Worm (Caenorhabditis elegans) whole organism, L2 larva: ENCODE data around the gene W03A5.2.

Experiments used
- C34F6.9 ChIP-seq: fragments of 150-350 bp; optimal IDR thresholded peaks from 2 replicates; lab custom pipeline; 2014; ENCODE audit warnings: missing biosample characterization, missing genetic modification characterization
- F13H6.1 ChIP-seq: sonication (generic microtip); optimal IDR thresholded peaks from 2 replicates; lab custom pipeline; 2016; ENCODE audit warnings: missing genetic modification characterization, missing compliant biosample characterization
- R02D3.7 ChIP-seq: fragments of 150-350 bp; optimal IDR thresholded peaks from 2 replicates; lab custom pipeline; 2014; ENCODE audit warnings: missing biosample characterization, missing genetic modification characterization
- ZK546.5 ChIP-seq: sonication (generic microtip); optimal IDR thresholded peaks from 2 replicates; lab custom pipeline; 2017; ENCODE audit warnings: missing biosample characterization, missing genetic modification characterization
- alr-1 ChIP-seq: fragments of 150-350 bp; optimal IDR thresholded peaks from 2 replicates; lab custom pipeline; 2014; ENCODE audit warnings: missing biosample characterization, missing genetic modification characterization
- ama-1 ChIP-seq: fragments of 150-350 bp; optimal IDR thresholded peaks from 2 replicates; lab custom pipeline; 2018; ENCODE audit warnings: inconsistent platforms
- blmp-1 ChIP-seq: sonication (generic microtip); optimal IDR thresholded peaks from 2 replicates; lab custom pipeline; 2017; ENCODE audit warnings: missing genetic modification characterization, mild to moderate bottlenecking, missing compliant biosample characterization, antibody characterized with exemption, moderate library complexity; ENCODE audit not compliant: insufficient read depth
- ceh-16 ChIP-seq: fragments of 150-350 bp; optimal IDR thresholded peaks from 2 replicates; lab custom pipeline; 2014; ENCODE audit warnings: missing biosample characterization, missing genetic modification characterization
- ceh-82 ChIP-seq: fragments of 150-350 bp; optimal IDR thresholded peaks from 2 replicates; lab custom pipeline; 2014; ENCODE audit warnings: missing biosample characterization, missing genetic modification characterization
- crh-2 ChIP-seq: sonication (generic microtip); optimal IDR thresholded peaks from 2 replicates; lab custom pipeline; 2017; ENCODE audit warnings: missing biosample characterization, missing genetic modification characterization
- dmd-4 ChIP-seq: sonication (generic microtip); optimal IDR thresholded peaks from 2 replicates; lab custom pipeline; 2017; ENCODE audit warnings: missing biosample characterization, missing genetic modification characterization
- elt-1 ChIP-seq: fragments of 150-350 bp; optimal IDR thresholded peaks from 2 replicates; lab custom pipeline; 2014; ENCODE audit warnings: missing biosample characterization, missing genetic modification characterization
- elt-3 ChIP-seq: sonication (generic microtip); optimal IDR thresholded peaks from 2 replicates; lab custom pipeline; 2017; ENCODE audit warnings: missing biosample characterization, missing genetic modification characterization
- fos-1 ChIP-seq: fragments of 150-350 bp; optimal IDR thresholded peaks from 2 replicates; lab custom pipeline; 2014; ENCODE audit warnings: missing biosample characterization, missing genetic modification characterization
- gmeb-1 ChIP-seq: fragments of 150-350 bp; optimal IDR thresholded peaks from 2 replicates; lab custom pipeline; 2014; ENCODE audit warnings: missing biosample characterization, missing genetic modification characterization
- lin-11 ChIP-seq: fragments of 150-350 bp; sonication (generic microtip); optimal IDR thresholded peaks from 2 replicates; lab custom pipeline; 2014; ENCODE audit warnings: missing biosample characterization, missing genetic modification characterization, inconsistent platforms, mixed read lengths
- lsy-2 ChIP-seq, 2 experiments: fragments of 150-350 bp in 1 of 2; sonication (generic microtip) in 1 of 2; optimal IDR thresholded peaks; 2 replicates each; lab custom pipeline; 2014 to 2017; ENCODE audit warnings: missing biosample characterization in 2 of 2, missing genetic modification characterization in 2 of 2
- mab-5 ChIP-seq: fragments of 150-350 bp; optimal IDR thresholded peaks from 2 replicates; lab custom pipeline; 2014; ENCODE audit warnings: missing biosample characterization, missing genetic modification characterization
- mdl-1 ChIP-seq, 2 experiments: fragments of 150-350 bp in 1 of 2; sonication (generic microtip) in 1 of 2; optimal IDR thresholded peaks; 2 replicates each; lab custom pipeline; 2017; ENCODE audit warnings: missing biosample characterization in 2 of 2, missing genetic modification characterization in 2 of 2
- nhr-12 ChIP-seq: fragments of 150-350 bp; optimal IDR thresholded peaks from 2 replicates; lab custom pipeline; 2014; ENCODE audit warnings: missing biosample characterization, missing genetic modification characterization
- nhr-129 ChIP-seq: fragments of 150-350 bp; optimal IDR thresholded peaks from 2 replicates; lab custom pipeline; 2014; ENCODE audit warnings: missing biosample characterization, missing genetic modification characterization
- nhr-21 ChIP-seq: fragments of 150-350 bp; optimal IDR thresholded peaks from 2 replicates; lab custom pipeline; 2014; ENCODE audit warnings: missing biosample characterization, missing genetic modification characterization
- nhr-23 ChIP-seq: fragments of 150-350 bp; optimal IDR thresholded peaks from 2 replicates; lab custom pipeline; 2014; ENCODE audit warnings: missing biosample characterization, missing genetic modification reagents, missing genetic modification characterization
- nhr-237 ChIP-seq: fragments of 150-350 bp; optimal IDR thresholded peaks from 2 replicates; lab custom pipeline; 2014; ENCODE audit warnings: missing biosample characterization, missing genetic modification characterization
- nhr-77 ChIP-seq: fragments of 150-350 bp; optimal IDR thresholded peaks from 2 replicates; lab custom pipeline; 2014; ENCODE audit warnings: missing biosample characterization, missing genetic modification characterization
- peb-1 ChIP-seq: fragments of 150-350 bp; optimal IDR thresholded peaks from 2 replicates; lab custom pipeline; 2014; ENCODE audit warnings: missing biosample characterization, missing genetic modification characterization
- sem-4 ChIP-seq: fragments of 150-350 bp; optimal IDR thresholded peaks from 2 replicates; lab custom pipeline; 2014; ENCODE audit warnings: missing biosample characterization, missing genetic modification reagents, missing genetic modification characterization
- skn-1 ChIP-seq: sonication (generic microtip); optimal IDR thresholded peaks from 2 replicates; lab custom pipeline; 2017; ENCODE audit warnings: missing biosample characterization, missing genetic modification characterization
- sma-9 ChIP-seq, 2 experiments: fragments of 150-350 bp in 1 of 2; sonication (generic microtip) in 1 of 2; optimal IDR thresholded peaks; 2 replicates each; lab custom pipeline; 2014 to 2016; ENCODE audit warnings: missing genetic modification characterization in 2 of 2, mild to moderate bottlenecking in 1 of 2, missing biosample characterization in 1 of 2, missing compliant biosample characterization in 1 of 2, missing genetic modification reagents in 1 of 2, moderate library complexity in 1 of 2
- snpc-4 ChIP-seq: fragments of 150-350 bp; optimal IDR thresholded peaks from 2 replicates; lab custom pipeline; 2014; ENCODE audit warnings: missing biosample characterization, missing genetic modification characterization
- unc-39 ChIP-seq: fragments of 150-350 bp; optimal IDR thresholded peaks from 2 replicates; lab custom pipeline; 2014; ENCODE audit warnings: missing biosample characterization, missing genetic modification characterization
- unc-55 ChIP-seq: fragments of 150-350 bp; sonication (generic microtip); optimal IDR thresholded peaks from 3 replicates; lab custom pipeline; 2014; ENCODE audit warnings: missing biosample characterization, missing genetic modification reagents, missing genetic modification characterization
- unc-62 ChIP-seq: fragments of 150-350 bp; optimal IDR thresholded peaks from 2 replicates; lab custom pipeline; 2014; ENCODE audit warnings: missing biosample characterization, missing genetic modification reagents, missing genetic modification characterization
- zag-1 ChIP-seq: fragments of 150-350 bp; optimal IDR thresholded peaks from 2 replicates; lab custom pipeline; 2014; ENCODE audit warnings: missing biosample characterization, missing genetic modification characterization
- ztf-1 ChIP-seq: fragments of 200-800 bp; sonication (Bioruptor generic); conservative IDR thresholded peaks from 2 replicates; pipeline ENCODE4 v1.3.6; 2022; ENCODE audit warnings: missing genetic modification characterization, missing compliant biosample characterization
- ztf-4 ChIP-seq: fragments of 150-350 bp; optimal IDR thresholded peaks from 2 replicates; lab custom pipeline; 2014; ENCODE audit warnings: missing biosample characterization, missing genetic modification characterization

W03A5.2 gene

ce11 chrIII:5379879-5380331, 25.9 kb upstream of the W03A5.2 start, which contains the start of gene paqr-2:
paqr-2 (minus strand) TSS chrIII:5379929.
- TF ChIP-seq fos-1 (tag; lab: Kevin White, UChicago) (peak; percentile 15), mdl-1 (tag; optimal IDR thresholded peaks at IDR 0.05; lab: Kevin White, UChicago) (no peak), lin-11 (tag; lab: Kevin White, UChicago) (peak; percentile 1), ama-1 (lab: Kevin White, UChicago) (peak; percentile 30), nhr-77 (tag; lab: Kevin White, UChicago) (no peak), nhr-129 (tag; lab: Kevin White, UChicago) (peak; percentile 48), unc-55 (GFP tag; lab: Kevin White, UChicago) (peak; percentile 35), C34F6.9 (tag; lab: Kevin White, UChicago) (peak; percentile 64), nhr-21 (tag; lab: Kevin White, UChicago) (no peak), lsy-2 (tag; optimal IDR thresholded peaks at IDR 0.05; lab: Kevin White, UChicago) (peak in 1 of 2 experiments; percentile 49)

DNA sequence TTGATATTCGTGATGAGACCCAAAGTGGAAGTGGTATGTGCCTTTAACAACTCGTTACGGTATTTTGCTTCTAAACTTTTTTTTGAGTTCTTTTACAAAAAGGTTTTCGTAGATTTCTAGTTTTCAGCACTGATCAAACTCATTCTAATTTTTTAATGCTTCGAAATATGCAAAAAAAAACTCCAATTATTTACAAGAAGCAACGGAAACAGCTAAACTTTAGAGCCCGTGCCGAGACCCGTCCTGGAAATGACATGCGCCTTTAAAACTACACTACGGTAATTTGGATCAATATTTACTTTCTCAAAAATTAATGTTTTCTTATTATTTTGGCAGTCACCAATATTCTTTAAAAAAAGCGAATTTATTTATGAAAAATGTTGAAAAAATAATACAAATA, 25.3 kb upstream of the W03A5.2 start:
- TF ChIP-seq fos-1 (tag; lab: Kevin White, UChicago) (no peak), nhr-12 (tag; lab: Kevin White, UChicago) (no peak), nhr-129 (tag; lab: Kevin White, UChicago) (no peak), sma-9 (GFP tag; optimal IDR thresholded peaks at IDR 0.05; lab: Kevin White, UChicago) (no peak), sma-9 (tag; optimal IDR thresholded peaks at IDR 0.05; lab: Kevin White, UChicago) (no peak), peb-1 (no peak), gmeb-1 (tag; lab: Kevin White, UChicago) (no peak), skn-1 (no peak), crh-2 (tag; lab: Kevin White, UChicago) (no peak), blmp-1 (tag; lab: Kevin White, UChicago) (no peak), alr-1 (no peak), ztf-1 (no peak), ceh-16 (tag; lab: Kevin White, UChicago) (no peak), ztf-4 (tag; lab: Kevin White, UChicago) (no peak), unc-39 (no peak), ZK546.5 (tag; lab: Kevin White, UChicago) (no peak), mab-5 (tag; lab: Kevin White, UChicago) (no peak), nhr-77 (tag; lab: Kevin White, UChicago) (no peak), unc-62 (GFP tag; lab: Kevin White, UChicago) (no peak)

- TF ChIP-seq elt-3 (no peak), skn-1 (no peak), R02D3.7 (tag; lab: Kevin White, UChicago) (no peak), nhr-12 (tag; lab: Kevin White, UChicago) (no peak), nhr-23 (tag; lab: Kevin White, UChicago) (no peak), mdl-1 (tag; optimal IDR thresholded peaks at IDR 0.05; lab: Kevin White, UChicago) (no peak), unc-39 (no peak), ceh-82 (tag; lab: Kevin White, UChicago) (no peak), sem-4 (no peak), ztf-4 (tag; lab: Kevin White, UChicago) (no peak)
Observed at ce11 chrIII:5382073-5382472, 23.8 kb upstream of the W03A5.2 start, which contains the start of gene Y32H12A.6. Y32H12A.6 (minus strand) TSS chrIII:5382173.

- TF ChIP-seq fos-1 (tag; lab: Kevin White, UChicago) (no peak), dmd-4 (tag; lab: Kevin White, UChicago) (no peak), F13H6.1 (no peak), lsy-2 (tag; optimal IDR thresholded peaks at IDR 0.05; lab: Kevin White, UChicago) (no peak), unc-39 (no peak), ztf-4 (tag; lab: Kevin White, UChicago) (no peak), mdl-1 (tag; optimal IDR thresholded peaks at IDR 0.05; lab: Kevin White, UChicago) (no peak), alr-1 (no peak), snpc-4 (tag; lab: Kevin White, UChicago) (no peak), ceh-82 (tag; lab: Kevin White, UChicago) (no peak), nhr-237 (no peak), crh-2 (tag; lab: Kevin White, UChicago) (no peak), zag-1 (tag; lab: Kevin White, UChicago) (no peak), elt-1 (tag; lab: Kevin White, UChicago) (no peak), unc-55 (GFP tag; lab: Kevin White, UChicago) (no peak), nhr-77 (tag; lab: Kevin White, UChicago) (no peak)
Observed at ce11 chrIII:5385315-5385714, 20.5 kb upstream of the W03A5.2 start, which contains the start of gene Y32H12A.7. Y32H12A.7 (minus strand) TSS chrIII:5385415.
